Fruit fly (Drosophila melanogaster): Measurements from ENCODE around the gene CG3552.

- TF ChIP-seq B-H2 (GFP tag; optimal IDR thresholded peaks at IDR 0.05) (no peak), Myb (GFP tag; optimal IDR thresholded peaks at IDR 0.05) (no peak), TFAM (GFP tag; optimal IDR thresholded peaks at IDR 0.05) (no peak)
These were observed 50.3 kb downstream of the CG3552 start for dm6 chr3L:9506421-9506820.

Data from whole organism, embryonic.